Worm (Caenorhabditis elegans) whole organism, L2 larva: ENCODE data around the gene F44E2.6.

Source experiments
- R02D3.7 ChIP-seq: fragments of 150-350 bp; optimal IDR thresholded peaks from 2 replicates; lab custom pipeline; 2014; ENCODE audit warnings: missing biosample characterization, missing genetic modification characterization
- dmd-4 ChIP-seq: sonication (generic microtip); optimal IDR thresholded peaks from 2 replicates; lab custom pipeline; 2017; ENCODE audit warnings: missing biosample characterization, missing genetic modification characterization
- lin-13 ChIP-seq: fragments of 150-350 bp; optimal IDR thresholded peaks from 2 replicates; lab custom pipeline; 2014; ENCODE audit warnings: missing biosample characterization, missing genetic modification reagents, missing genetic modification characterization
- nhr-12 ChIP-seq: fragments of 150-350 bp; optimal IDR thresholded peaks from 2 replicates; lab custom pipeline; 2014; ENCODE audit warnings: missing biosample characterization, missing genetic modification characterization
- nhr-25 ChIP-seq: fragments of 150-350 bp; sonication (generic microtip); optimal IDR thresholded peaks from 3 replicates; lab custom pipeline; 2014; ENCODE audit warnings: missing biosample characterization, missing genetic modification characterization
- unc-39 ChIP-seq: fragments of 150-350 bp; optimal IDR thresholded peaks from 2 replicates; lab custom pipeline; 2014; ENCODE audit warnings: missing biosample characterization, missing genetic modification characterization
- unc-55 ChIP-seq: fragments of 150-350 bp; sonication (generic microtip); optimal IDR thresholded peaks from 3 replicates; lab custom pipeline; 2014; ENCODE audit warnings: missing biosample characterization, missing genetic modification reagents, missing genetic modification characterization
- zag-1 ChIP-seq: fragments of 150-350 bp; optimal IDR thresholded peaks from 2 replicates; lab custom pipeline; 2014; ENCODE audit warnings: missing biosample characterization, missing genetic modification characterization
- ztf-11 ChIP-seq: sonication (generic microtip); optimal IDR thresholded peaks from 2 replicates; lab custom pipeline; 2017; ENCODE audit warnings: missing biosample characterization, missing genetic modification characterization

DNA sequence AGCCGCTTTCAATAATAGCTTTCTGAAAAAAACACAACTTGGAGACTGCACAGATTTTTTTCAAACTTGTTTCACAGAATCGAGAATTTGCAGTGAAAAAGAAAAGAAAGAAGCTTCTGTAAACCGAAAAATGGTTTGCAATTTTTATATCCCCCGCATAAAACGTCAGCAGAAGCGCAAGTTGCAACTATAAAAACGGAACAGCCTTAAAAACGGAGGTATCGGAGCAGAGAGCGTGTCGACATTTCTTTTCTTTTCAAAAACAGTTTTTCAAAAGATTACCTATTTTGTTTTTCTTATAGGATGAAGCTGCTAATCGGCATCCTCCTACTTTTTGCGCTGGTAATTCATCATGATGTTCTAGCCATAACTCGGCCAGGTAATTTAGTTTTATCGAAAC, 6.9 kb upstream of the F44E2.6 start, which contains the start of gene plg-1:
- TF ChIP-seq lin-13 (GFP tag; lab: Kevin White, UChicago) (no peak), unc-39 (tag; lab: Kevin White, UChicago) (no peak), nhr-12 (no peak), nhr-25 (tag; lab: Kevin White, UChicago) (no peak), zag-1 (tag; lab: Kevin White, UChicago) (no peak), unc-55 (GFP tag; lab: Kevin White, UChicago) (no peak), ztf-11 (no peak), dmd-4 (tag; lab: Kevin White, UChicago) (no peak), R02D3.7 (no peak)
